Worm (Caenorhabditis elegans) whole organism, L1 larva: ENCODE measurements around the gene bigr-1.

ENCODE experiments used
- C34B4.2 ChIP-seq: sonication (generic microtip); optimal IDR thresholded peaks from 2 replicates; lab custom pipeline; 2017; ENCODE audit warnings: mild to moderate bottlenecking, missing genetic modification characterization, missing compliant biosample characterization
- F16B12.6 ChIP-seq: fragments of 150-350 bp; optimal IDR thresholded peaks from 2 replicates; lab custom pipeline; 2014; ENCODE audit warnings: missing biosample characterization, missing genetic modification characterization
- Y116A8C.19 ChIP-seq: sonication (generic microtip); optimal IDR thresholded peaks from 2 replicates; lab custom pipeline; 2016; ENCODE audit warnings: missing compliant biosample characterization, missing genetic modification characterization, borderline replicate concordance
- alr-1 ChIP-seq: fragments of 200-800 bp; sonication (Bioruptor generic); optimal IDR thresholded peaks from 2 replicates; lab custom pipeline; 2018; ENCODE audit warnings: borderline replicate concordance, mild to moderate bottlenecking, missing genetic modification characterization, missing compliant biosample characterization
- blmp-1 ChIP-seq: fragments of 150-350 bp; optimal IDR thresholded peaks from 2 replicates; lab custom pipeline; 2014; ENCODE audit warnings: missing biosample characterization, missing genetic modification characterization
- ceh-63 ChIP-seq: fragments of 200-800 bp; sonication (Bioruptor generic); optimal IDR thresholded peaks from 2 replicates; lab custom pipeline; 2018; ENCODE audit warnings: mild to moderate bottlenecking, missing genetic modification characterization, missing compliant biosample characterization
- ceh-82 ChIP-seq, 3 experiments: fragments of 150-350 bp in 1 of 3; sonication (generic microtip) in 2 of 3; optimal IDR thresholded peaks; 2 replicates each; lab custom pipeline; 2014 to 2017; ENCODE audit warnings: missing biosample characterization in 3 of 3, missing genetic modification characterization in 3 of 3
- ceh-88 ChIP-seq: fragments of 200-800 bp; sonication (Bioruptor generic); IDR thresholded peaks from 2 replicates; pipeline ENCODE4 v1.3.6; 2022; ENCODE audit warnings: missing genetic modification characterization, missing compliant biosample characterization
- ceh-90 ChIP-seq: sonication (generic microtip); optimal IDR thresholded peaks from 2 replicates; lab custom pipeline; 2016; ENCODE audit warnings: missing genetic modification characterization, missing compliant biosample characterization
- dpl-1 ChIP-seq, 3 experiments: fragments of 150-350 bp in 2 of 3; sonication (generic microtip) in 1 of 3; optimal IDR thresholded peaks; 2 replicates each; lab custom pipeline; 2014 to 2017; ENCODE audit warnings: missing biosample characterization in 3 of 3, missing genetic modification characterization in 3 of 3, missing genetic modification reagents in 3 of 3
- dsc-1 ChIP-seq: sonication (generic microtip); optimal IDR thresholded peaks from 2 replicates; lab custom pipeline; 2016; ENCODE audit warnings: mild to moderate bottlenecking, missing genetic modification characterization, missing compliant biosample characterization
- efl-1 ChIP-seq, 4 experiments: fragments of 150-350 bp; optimal IDR thresholded peaks in 3 of 4; peaks in 1 of 4; 1 replicate in 1 of 4; 2 replicates in 3 of 4; lab custom pipeline; 2014; ENCODE audit warnings: missing biosample characterization in 2 of 4, missing genetic modification characterization in 2 of 4, missing genetic modification reagents in 2 of 4
- efl-3 ChIP-seq: fragments of 200-800 bp; sonication (Bioruptor generic); optimal IDR thresholded peaks from 2 replicates; lab custom pipeline; 2018; ENCODE audit warnings: mild to moderate bottlenecking, missing genetic modification characterization, missing compliant biosample characterization
- elt-3 ChIP-seq, 6 experiments: fragments of 150-350 bp in 1 of 6; sonication (generic microtip); optimal IDR thresholded peaks; 2 replicates each; lab custom pipeline; 2017 to 2018; ENCODE audit warnings: missing biosample characterization in 6 of 6, missing genetic modification characterization in 6 of 6, inconsistent platforms in 1 of 6
- ets-5 ChIP-seq: fragments of 200-800 bp; sonication (Bioruptor generic); IDR thresholded peaks from 2 replicates; pipeline ENCODE4 v1.3.6; 2022; ENCODE audit warnings: missing genetic modification characterization, missing compliant biosample characterization
- fkh-8 ChIP-seq: sonication (generic microtip); optimal IDR thresholded peaks from 2 replicates; lab custom pipeline; 2016; ENCODE audit warnings: mild to moderate bottlenecking, missing genetic modification characterization, missing compliant biosample characterization
- fos-1 ChIP-seq: fragments of 150-350 bp; optimal IDR thresholded peaks from 2 replicates; lab custom pipeline; 2014; ENCODE audit warnings: missing biosample characterization, missing genetic modification characterization
- grh-1 ChIP-seq: fragments of 200-800 bp; sonication (Bioruptor generic); IDR thresholded peaks from 2 replicates; pipeline ENCODE4 v1.3.6; 2022; ENCODE audit warnings: missing genetic modification reagents, missing genetic modification characterization, missing compliant biosample characterization
- hlh-17 ChIP-seq: fragments of 200-800 bp; sonication (Bioruptor generic); optimal IDR thresholded peaks from 2 replicates; lab custom pipeline; 2018; ENCODE audit warnings: missing genetic modification characterization, mild to moderate bottlenecking, missing compliant biosample characterization, moderate library complexity, borderline replicate concordance
- hlh-4 ChIP-seq: sonication (generic microtip); optimal IDR thresholded peaks from 2 replicates; lab custom pipeline; 2016; ENCODE audit warnings: mild to moderate bottlenecking, missing genetic modification characterization, missing compliant biosample characterization
- hpl-2 ChIP-seq: fragments of 150-350 bp; optimal IDR thresholded peaks from 2 replicates; lab custom pipeline; 2014; ENCODE audit warnings: missing biosample characterization, missing genetic modification reagents, missing genetic modification characterization
- irx-1 ChIP-seq: sonication (generic microtip); optimal IDR thresholded peaks from 2 replicates; lab custom pipeline; 2016; ENCODE audit warnings: missing genetic modification characterization, missing compliant biosample characterization
- jun-1 ChIP-seq: fragments of 150-350 bp; optimal IDR thresholded peaks from 2 replicates; lab custom pipeline; 2014; ENCODE audit warnings: missing biosample characterization, missing genetic modification reagents, missing genetic modification characterization
- lin-13 ChIP-seq: fragments of 150-350 bp; optimal IDR thresholded peaks from 2 replicates; lab custom pipeline; 2014; ENCODE audit warnings: missing biosample characterization, missing genetic modification reagents, missing genetic modification characterization
- lin-14 ChIP-seq: fragments of 200-800 bp; sonication (Bioruptor generic); optimal IDR thresholded peaks from 2 replicates; lab custom pipeline; 2018; ENCODE audit warnings: mild to moderate bottlenecking, missing genetic modification characterization, moderate library complexity, missing compliant biosample characterization
- lin-15B ChIP-seq: fragments of 150-350 bp; sonication (generic microtip); optimal IDR thresholded peaks from 3 replicates; lab custom pipeline; 2014; ENCODE audit warnings: missing biosample characterization, missing genetic modification characterization
- lin-35 ChIP-seq, 2 experiments: fragments of 150-350 bp; optimal IDR thresholded peaks; 2 replicates each; lab custom pipeline; 2014; ENCODE audit warnings: missing biosample characterization in 2 of 2, missing genetic modification characterization in 2 of 2, missing genetic modification reagents in 2 of 2
- lin-39 ChIP-seq: fragments of 150-350 bp; optimal IDR thresholded peaks from 2 replicates; lab custom pipeline; 2014; ENCODE audit warnings: missing biosample characterization, missing genetic modification reagents, missing genetic modification characterization
- lir-3 ChIP-seq: sonication (generic microtip); optimal IDR thresholded peaks from 2 replicates; lab custom pipeline; 2016; ENCODE audit warnings: mild to moderate bottlenecking, missing genetic modification characterization, moderate library complexity, missing compliant biosample characterization; ENCODE audit not compliant: poor library complexity
- lsy-2 ChIP-seq, 2 experiments: fragments of 150-350 bp; optimal IDR thresholded peaks; 2 replicates each; lab custom pipeline; 2014; ENCODE audit warnings: missing biosample characterization in 2 of 2, missing genetic modification characterization in 2 of 2
- mdl-1 ChIP-seq, 2 experiments: fragments of 150-350 bp; optimal IDR thresholded peaks; 2 replicates each; lab custom pipeline; 2014 to 2017; ENCODE audit warnings: missing biosample characterization in 2 of 2, missing genetic modification characterization in 2 of 2, inconsistent platforms in 1 of 2
- mep-1 ChIP-seq: fragments of 150-350 bp; optimal IDR thresholded peaks from 2 replicates; lab custom pipeline; 2014; ENCODE audit warnings: missing biosample characterization, missing genetic modification characterization
- nhr-11 ChIP-seq: fragments of 150-350 bp; optimal IDR thresholded peaks from 2 replicates; lab custom pipeline; 2014; ENCODE audit warnings: missing biosample characterization, missing genetic modification characterization
- nhr-237 ChIP-seq: fragments of 150-350 bp; optimal IDR thresholded peaks from 2 replicates; lab custom pipeline; 2014; ENCODE audit warnings: missing biosample characterization, missing genetic modification characterization
- nhr-47 ChIP-seq: sonication (generic microtip); optimal IDR thresholded peaks from 2 replicates; lab custom pipeline; 2016; ENCODE audit warnings: mild to moderate bottlenecking, missing genetic modification characterization, moderate library complexity, missing compliant biosample characterization
- nhr-85 ChIP-seq: sonication (generic microtip); peaks from one replicate; lab custom pipeline; 2016; ENCODE audit warnings: missing genetic modification characterization, inconsistent platforms, missing compliant biosample characterization
- nhr-90 ChIP-seq: sonication (generic microtip); optimal IDR thresholded peaks from 2 replicates; lab custom pipeline; 2016; ENCODE audit warnings: mild to moderate bottlenecking, missing genetic modification characterization, missing compliant biosample characterization; ENCODE audit not compliant: poor library complexity
- pag-3 ChIP-seq: sonication (generic microtip); optimal IDR thresholded peaks from 2 replicates; lab custom pipeline; 2017; ENCODE audit warnings: missing genetic modification characterization, mild to moderate bottlenecking, missing compliant biosample characterization, antibody characterized with exemption, borderline replicate concordance; ENCODE audit not compliant: insufficient read depth
- pax-3 ChIP-seq: fragments of 200-800 bp; sonication (Bioruptor generic); optimal IDR thresholded peaks from 2 replicates; lab custom pipeline; 2018; ENCODE audit warnings: mild to moderate bottlenecking, missing genetic modification characterization, moderate library complexity, missing compliant biosample characterization
- pqm-1 ChIP-seq: sonication (generic microtip); optimal IDR thresholded peaks from 3 replicates; lab custom pipeline; 2017; ENCODE audit warnings: missing biosample characterization, missing genetic modification characterization
- snpc-4 ChIP-seq: fragments of 150-350 bp; optimal IDR thresholded peaks from 2 replicates; lab custom pipeline; 2014; ENCODE audit warnings: missing biosample characterization, missing genetic modification characterization
- snu-23 ChIP-seq: sonication (generic microtip); optimal IDR thresholded peaks from 2 replicates; lab custom pipeline; 2016; ENCODE audit warnings: missing genetic modification characterization, missing compliant biosample characterization
- sox-4 ChIP-seq: sonication (generic microtip); optimal IDR thresholded peaks from 2 replicates; lab custom pipeline; 2016; ENCODE audit warnings: missing genetic modification characterization, missing compliant biosample characterization
- sptf-1 ChIP-seq: fragments of 150-350 bp; optimal IDR thresholded peaks from 2 replicates; lab custom pipeline; 2014; ENCODE audit warnings: missing biosample characterization, missing genetic modification characterization
- tlp-1 ChIP-seq: fragments of 150-350 bp; optimal IDR thresholded peaks from 2 replicates; lab custom pipeline; 2014; ENCODE audit warnings: missing biosample characterization, missing genetic modification characterization
- unc-130 ChIP-seq: fragments of 150-350 bp; optimal IDR thresholded peaks from 2 replicates; lab custom pipeline; 2017; ENCODE audit warnings: missing biosample characterization, missing genetic modification characterization, inconsistent platforms
- unc-30 ChIP-seq: sonication (generic microtip); optimal IDR thresholded peaks from 2 replicates; lab custom pipeline; 2017; ENCODE audit warnings: missing biosample characterization, missing genetic modification characterization
- vab-15 ChIP-seq: sonication (generic microtip); optimal IDR thresholded peaks from 2 replicates; lab custom pipeline; 2017; ENCODE audit warnings: missing genotype, mild to moderate bottlenecking, missing genetic modification characterization, missing compliant biosample characterization
- xbp-1 ChIP-seq: sonication (generic microtip); optimal IDR thresholded peaks from 2 replicates; lab custom pipeline; 2016; ENCODE audit warnings: missing genetic modification characterization, missing compliant biosample characterization
- zip-4 ChIP-seq: fragments of 200-800 bp; sonication (Bioruptor generic); optimal IDR thresholded peaks from 2 replicates; lab custom pipeline; 2018; ENCODE audit warnings: mild to moderate bottlenecking, missing genetic modification characterization, moderate library complexity, missing compliant biosample characterization
- ztf-4 ChIP-seq: fragments of 150-350 bp; optimal IDR thresholded peaks from 2 replicates; lab custom pipeline; 2014; ENCODE audit warnings: missing biosample characterization, missing genetic modification characterization

The bigr-1 gene

ce11 chrII:11224045-11224481, 42.6 kb downstream of the bigr-1 start:
- TF ChIP-seq ceh-82 (tag; optimal IDR thresholded peaks at IDR 0.05; lab: Kevin White, UChicago) (peak; percentile 57 to 81 (median 72)), snu-23 (GFP tag; lab: Kevin White, UChicago) (peak; percentile 82), zip-4 (GFP tag; lab: Kevin White, UChicago) (peak; percentile 45), vab-15 (tag; lab: Kevin White, UChicago) (no peak), pag-3 (tag; lab: Kevin White, UChicago) (no peak), pax-3 (tag; lab: Kevin White, UChicago) (peak; percentile 20), jun-1 (tag; lab: Kevin White, UChicago) (peak; percentile 40), grh-1 (peak; percentile 69), blmp-1 (tag; lab: Kevin White, UChicago) (no peak), elt-3 (tag; optimal IDR thresholded peaks at IDR 0.05; lab: Kevin White, UChicago) (peak in 4 of 6 experiments; percentile 9 to 82 (median 46)), lin-14 (GFP tag; lab: Kevin White, UChicago) (peak; percentile 81), snpc-4 (tag; lab: Kevin White, UChicago) (peak; percentile 99), xbp-1 (tag; lab: Kevin White, UChicago) (peak; percentile 72), mdl-1 (tag; optimal IDR thresholded peaks at IDR 0.05; lab: Kevin White, UChicago) (peak in 1 of 2 experiments; percentile 53), Y116A8C.19 (tag; lab: Kevin White, UChicago) (no peak), nhr-85 (tag; lab: Kevin White, UChicago) (peak; percentile 91), fos-1 (peak; percentile 85), hlh-17 (GFP tag; lab: Kevin White, UChicago) (no peak), C34B4.2 (tag; lab: Kevin White, UChicago) (no peak), nhr-47 (tag; lab: Kevin White, UChicago) (peak; percentile 91), lsy-2 (tag; optimal IDR thresholded peaks at IDR 0.05; lab: Kevin White, UChicago) (peak in 1 of 2 experiments; percentile 74), sox-4 (tag; lab: Kevin White, UChicago) (no peak), hlh-4 (tag; lab: Kevin White, UChicago) (no peak), nhr-237 (peak; percentile 23), ceh-88 (GFP tag; lab: Robert Waterston, UW) (0 out of 2 replicates have a peak, but pooled peaks have one; percentile 26), lin-15B (tag; lab: Kevin White, UChicago) (peak; percentile 36), mep-1 (tag; lab: Kevin White, UChicago) (peak; percentile 27), lin-39 (tag; lab: Kevin White, UChicago) (peak; percentile 49), ceh-63 (GFP tag; lab: Kevin White, UChicago) (no peak), lir-3 (tag; lab: Kevin White, UChicago) (no peak), unc-130 (tag; lab: Kevin White, UChicago) (peak; percentile 22), efl-3 (no peak), sptf-1 (tag; lab: Kevin White, UChicago) (no peak), unc-30 (tag; lab: Kevin White, UChicago) (no peak), nhr-11 (tag; lab: Kevin White, UChicago) (peak; percentile 16), lin-13 (GFP tag; lab: Kevin White, UChicago) (peak; percentile 52), irx-1 (tag; lab: Kevin White, UChicago) (peak; percentile 68), ceh-90 (no peak), lin-35 (GFP tag; optimal IDR thresholded peaks at IDR 0.05; lab: Kevin White, UChicago) (peak; percentile 47 to 73), fkh-8 (tag; lab: Kevin White, UChicago) (peak; percentile 58), pqm-1 (tag; lab: Kevin White, UChicago) (no peak), tlp-1 (tag; lab: Kevin White, UChicago) (no peak), ztf-4 (peak; percentile 16), dpl-1 (GFP tag; optimal IDR thresholded peaks at IDR 0.05; lab: Kevin White, UChicago) (peak; percentile 13 to 62 (median 54)), dsc-1 (tag; lab: Kevin White, UChicago) (peak; percentile 79), efl-1 (optimal IDR thresholded peaks at IDR 0.05; lab: Kevin White, UChicago) (peak; percentile 47 to 75), efl-1 (GFP tag; optimal IDR thresholded peaks at IDR 0.05 in 1 of 2; lab: Kevin White, UChicago) (peak; percentile 45 to 97), F16B12.6 (tag; lab: Kevin White, UChicago) (no peak), ets-5 (GFP tag; lab: Robert Waterston, UW) (no peak), nhr-90 (tag; lab: Kevin White, UChicago) (peak; percentile 91), alr-1 (no peak), hpl-2 (peak; percentile 73)
